Worm (Caenorhabditis elegans): ENCODE results near the gene pcm-1.

ce11 chrV:5954747-5955146 is 8.9 kb downstream of the pcm-1 start, which contains the start of gene M03F8.6:
- TF ChIP-seq aly-2 (tag; optimal IDR thresholded peaks at IDR 0.05) (no peak), Y55F3AM.14 (GFP tag; optimal IDR thresholded peaks at IDR 0.05) (no peak), fos-1 (tag; optimal IDR thresholded peaks at IDR 0.05) (no peak), lin-39 (tag; optimal IDR thresholded peaks at IDR 0.05) (no peak)
